Worm (Caenorhabditis elegans) whole organism, mixed stage, embryonic: ENCODE results near the gene clec-32.

Experiments
- M03D4.4 ChIP-seq: sonication (generic microtip); optimal IDR thresholded peaks from 2 replicates; lab custom pipeline; 2017; ENCODE audit warnings: mild to moderate bottlenecking, missing genetic modification characterization, missing compliant biosample characterization
- ceh-83 ChIP-seq: fragments of 200-800 bp; sonication (Bioruptor generic); optimal IDR thresholded peaks from 2 replicates; lab custom pipeline; 2018; ENCODE audit warnings: mild to moderate bottlenecking, missing genetic modification characterization, missing compliant biosample characterization
- ces-1 ChIP-seq: fragments of 150-350 bp; optimal IDR thresholded peaks from 2 replicates; lab custom pipeline; 2014; ENCODE audit warnings: missing biosample characterization, missing genetic modification reagents, missing genetic modification characterization
- elt-3 ChIP-seq: fragments of 150-350 bp; optimal IDR thresholded peaks from 2 replicates; lab custom pipeline; 2014; ENCODE audit warnings: missing biosample characterization, missing genetic modification characterization
- ham-2 ChIP-seq: fragments of 200-800 bp; sonication (Bioruptor generic); optimal IDR thresholded peaks from 2 replicates; lab custom pipeline; 2018; ENCODE audit warnings: mild to moderate bottlenecking, missing genetic modification characterization, missing compliant biosample characterization
- hlh-1 ChIP-seq: fragments of 150-350 bp; optimal IDR thresholded peaks from 2 replicates; lab custom pipeline; 2014; ENCODE audit warnings: missing biosample characterization, missing genetic modification reagents, missing genetic modification characterization
- lin-32 ChIP-seq: fragments of 200-800 bp; sonication (Bioruptor generic); optimal IDR thresholded peaks from 2 replicates; lab custom pipeline; 2018; ENCODE audit warnings: mild to moderate bottlenecking, missing genetic modification characterization, missing compliant biosample characterization
- lsy-2 ChIP-seq: fragments of 150-350 bp; optimal IDR thresholded peaks from 2 replicates; lab custom pipeline; 2014; ENCODE audit warnings: missing biosample characterization, missing genetic modification characterization
- nhr-12 ChIP-seq: fragments of 150-350 bp; optimal IDR thresholded peaks from 2 replicates; lab custom pipeline; 2014; ENCODE audit warnings: missing biosample characterization, missing genetic modification characterization
- nhr-76 ChIP-seq: sonication (generic microtip); optimal IDR thresholded peaks from 2 replicates; lab custom pipeline; 2017; ENCODE audit warnings: missing biosample characterization, missing genetic modification characterization
- sptf-1 ChIP-seq: sonication (generic microtip); optimal IDR thresholded peaks from 2 replicates; lab custom pipeline; 2017; ENCODE audit warnings: mild to moderate bottlenecking, missing genetic modification characterization, moderate library complexity, missing compliant biosample characterization
- unc-62 ChIP-seq: fragments of 150-350 bp; optimal IDR thresholded peaks from 2 replicates; lab custom pipeline; 2014; ENCODE audit warnings: missing biosample characterization, missing genetic modification reagents, missing genetic modification characterization

DNA sequence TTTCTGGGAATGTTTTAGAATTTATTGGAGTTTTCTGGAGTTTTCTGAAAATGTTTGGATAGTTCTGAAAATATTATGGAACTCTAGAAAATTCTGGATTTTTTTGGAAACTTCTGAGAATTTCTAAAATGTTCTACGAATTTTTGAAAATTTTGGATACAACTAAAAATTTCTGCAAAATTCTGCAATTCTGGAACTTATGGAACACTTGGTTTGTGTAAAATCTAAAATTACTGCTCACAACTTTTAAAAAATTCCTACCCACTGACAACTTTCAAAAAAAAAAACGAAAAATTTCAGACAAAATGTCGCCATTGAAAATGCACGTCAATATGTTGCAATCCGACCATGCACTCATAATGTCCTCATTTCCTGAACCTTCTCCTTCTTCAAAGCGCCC lies 43.0 kb upstream of the clec-32 start, which contains the start of gene nhr-262:
- TF ChIP-seq ham-2 (GFP tag; lab: Kevin White, UChicago): no peak
- TF ChIP-seq unc-62 (GFP tag; lab: Kevin White, UChicago): no peak
- no peak for TF ChIP-seq elt-3 (tag; lab: Kevin White, UChicago)
- TF ChIP-seq hlh-1 (tag; lab: Kevin White, UChicago): no peak
- TF ChIP-seq nhr-12 (tag; lab: Kevin White, UChicago): no peak
- no peak for TF ChIP-seq nhr-76 (tag; lab: Kevin White, UChicago)
- TF ChIP-seq ces-1 (GFP tag; lab: Kevin White, UChicago): no peak
- no peak for TF ChIP-seq lsy-2 (tag; lab: Kevin White, UChicago)
- no peak for TF ChIP-seq M03D4.4 (tag; lab: Kevin White, UChicago)
- TF ChIP-seq ceh-83: no peak
- TF ChIP-seq lin-32 (GFP tag; lab: Kevin White, UChicago): no peak
- TF ChIP-seq sptf-1 (tag; lab: Kevin White, UChicago): no peak
